Fruit fly (Drosophila melanogaster) whole organism, pupa: ENCODE results near the gene RpL22.
A peak's percentile ranks its signal among the peaks of the same experiment; 100 is the strongest.

Experiments
- CG12605 ChIP-seq: fragments of 200-800 bp; sonication (Bioruptor generic); IDR thresholded peaks from 2 replicates; pipeline ENCODE4 v1.3.6; 2022; ENCODE audit warnings: missing biosample characterization, missing genetic modification characterization
- CG13204 ChIP-seq: fragments of 200-800 bp; sonication (Bioruptor generic); optimal IDR thresholded peaks from 2 replicates; lab custom pipeline; 2018; ENCODE audit warnings: missing biosample characterization, mild to moderate bottlenecking, missing genetic modification characterization, moderate library complexity
- CG4496 ChIP-seq: fragments of 200-800 bp; sonication (Bioruptor generic); IDR thresholded peaks from 3 replicates; pipeline ENCODE4 v1.3.6; 2022; ENCODE audit warnings: missing biosample characterization, missing genetic modification characterization
- CG8301 ChIP-seq: fragments of 200-800 bp; sonication (Bioruptor generic); optimal IDR thresholded peaks from 2 replicates; lab custom pipeline; 2018; ENCODE audit warnings: missing biosample characterization, mild to moderate bottlenecking, missing genetic modification characterization
- CG9948 ChIP-seq: fragments of 200-800 bp; sonication (Bioruptor generic); optimal IDR thresholded peaks from 2 replicates; lab custom pipeline; 2018; ENCODE audit warnings: missing biosample characterization, mild to moderate bottlenecking, missing genetic modification characterization, moderate library complexity
- EcR ChIP-seq: fragments of 200-800 bp; sonication (Bioruptor generic); optimal IDR thresholded peaks from 3 replicates; lab custom pipeline; 2019; ENCODE audit warnings: missing biosample characterization, missing genetic modification characterization, mild to moderate bottlenecking, moderate library complexity, missing genetic modification reagents
- Pif1A ChIP-seq: fragments of 200-800 bp; sonication (Bioruptor generic); optimal IDR thresholded peaks from 3 replicates; lab custom pipeline; 2016; ENCODE audit warnings: missing biosample characterization, missing genetic modification characterization
- Snoo ChIP-seq: fragments of 200-800 bp; sonication (Bioruptor generic); optimal IDR thresholded peaks from 3 replicates; lab custom pipeline; 2017; ENCODE audit warnings: missing biosample characterization, mild to moderate bottlenecking, missing genetic modification characterization, inconsistent platforms
- fd96Ca ChIP-seq: fragments of 200-800 bp; sonication (Bioruptor generic); IDR thresholded peaks from 3 replicates; pipeline ENCODE4 v1.3.6; 2022; ENCODE audit warnings: missing biosample characterization, missing genetic modification characterization

DNA sequence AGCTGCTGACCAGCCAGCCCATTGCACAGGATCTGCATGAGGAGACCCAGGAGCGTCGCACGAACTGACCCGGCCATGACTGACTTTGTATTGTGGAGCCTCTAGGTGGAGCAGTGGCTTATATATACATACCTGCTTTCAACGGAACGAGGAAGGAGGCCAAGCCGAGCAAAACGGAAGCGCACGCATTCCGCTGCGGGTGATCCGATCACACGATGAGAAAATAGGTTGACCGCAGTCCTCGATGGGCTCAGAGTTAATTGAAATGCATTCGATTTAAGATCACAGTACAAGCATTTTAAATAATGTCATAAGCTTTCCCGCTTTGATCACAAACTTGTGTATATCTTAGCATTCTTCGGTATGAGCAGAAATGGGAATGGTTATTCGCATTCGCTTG is 39.9 kb upstream of the RpL22 start, which contains the start of gene CG13358:
- no peak for TF ChIP-seq fd96Ca (GFP tag; lab: Robert Waterston, UW)
- TF ChIP-seq Snoo (tag; lab: Kevin White, UChicago), result no peak
- TF ChIP-seq CG9948 (tag; lab: Kevin White, UChicago), result no peak
- no peak for TF ChIP-seq EcR (GFP tag; lab: Kevin White, UChicago)
- TF ChIP-seq CG4496 (GFP tag; lab: Robert Waterston, UW), result no peak
- peak; percentile 14 for TF ChIP-seq CG8301
- TF ChIP-seq CG13204 (GFP tag; lab: Kevin White, UChicago), result no peak
- no peak for TF ChIP-seq CG12605 (GFP tag; lab: Robert Waterston, UW)
- TF ChIP-seq Pif1A (GFP tag; lab: Kevin White, UChicago), result no peak
